Worm (Caenorhabditis elegans) whole organism, young adult: Measurements from ENCODE around the gene K06H6.2.

Source experiments
- C06A6.2 ChIP-seq: fragments of 200-800 bp; sonication (Bioruptor generic); conservative IDR thresholded peaks from 2 replicates; pipeline ENCODE4 v1.3.6; 2022; ENCODE audit warnings: missing genetic modification characterization, missing compliant biosample characterization
- F22D6.2 ChIP-seq: sonication (generic microtip); optimal IDR thresholded peaks from 2 replicates; lab custom pipeline; 2016; ENCODE audit warnings: mild to moderate bottlenecking, missing genetic modification characterization, missing compliant biosample characterization
- ZK185.1 ChIP-seq: sonication (generic microtip); optimal IDR thresholded peaks from 2 replicates; lab custom pipeline; 2016; ENCODE audit warnings: mild to moderate bottlenecking, missing genetic modification characterization, missing compliant biosample characterization; ENCODE audit not compliant: poor library complexity, severe bottlenecking
- cebp-2 ChIP-seq: fragments of 200-800 bp; sonication (Bioruptor generic); IDR thresholded peaks from 2 replicates; pipeline ENCODE4 v1.3.6; 2022; ENCODE audit warnings: missing genetic modification characterization, missing compliant biosample characterization
- ceh-100 ChIP-seq: fragments of 200-800 bp; sonication (Bioruptor generic); IDR thresholded peaks from 2 replicates; pipeline ENCODE4 v1.3.6; 2022; ENCODE audit warnings: missing genetic modification reagents, missing genetic modification characterization, missing compliant biosample characterization
- mcd-1 ChIP-seq: fragments of 200-800 bp; sonication (Bioruptor generic); IDR thresholded peaks from 2 replicates; pipeline ENCODE4 v1.3.6; 2022; ENCODE audit warnings: missing genetic modification reagents, missing genetic modification characterization, missing compliant biosample characterization
- nfyb-1 ChIP-seq: fragments of 200-800 bp; sonication (Bioruptor generic); IDR thresholded peaks from 2 replicates; pipeline ENCODE4 v1.3.6; 2022; ENCODE audit warnings: missing genetic modification reagents, missing genetic modification characterization, missing compliant biosample characterization
- nhr-90 ChIP-seq: sonication (generic microtip); optimal IDR thresholded peaks from 2 replicates; lab custom pipeline; 2016; ENCODE audit warnings: missing genotype, mild to moderate bottlenecking, missing genetic modification characterization, missing compliant biosample characterization
- sptf-2 ChIP-seq: fragments of 200-800 bp; sonication (Bioruptor generic); optimal IDR thresholded peaks from 2 replicates; lab custom pipeline; 2018; ENCODE audit warnings: mild to moderate bottlenecking, missing genetic modification characterization, missing compliant biosample characterization
- tbp1 ChIP-seq: fragments of 200-800 bp; sonication (Bioruptor generic); optimal IDR thresholded peaks from 2 replicates; lab custom pipeline; 2018; ENCODE audit warnings: mild to moderate bottlenecking, missing genetic modification characterization, missing compliant biosample characterization
- unc-62 ChIP-seq: fragments of 150-350 bp; optimal IDR thresholded peaks from 2 replicates; lab custom pipeline; 2014; ENCODE audit warnings: missing biosample characterization, missing genetic modification reagents, missing genetic modification characterization

ce11 chrV:543169-543568 is 42.4 kb upstream of the K06H6.2 start, which contains the start of gene C14C6.3:
- TF ChIP-seq C06A6.2 (no peak), tbp1 (no peak), cebp-2 (no peak), mcd-1 (no peak), unc-62 (GFP tag; lab: Kevin White, UChicago) (no peak), ceh-100 (GFP tag; lab: Robert Waterston, UW) (no peak), F22D6.2 (tag; lab: Kevin White, UChicago) (no peak), sptf-2 (GFP tag; lab: Kevin White, UChicago) (no peak), nhr-90 (tag; lab: Kevin White, UChicago) (no peak), nfyb-1 (GFP tag; lab: Robert Waterston, UW) (no peak), ZK185.1 (no peak)
